Worm (Caenorhabditis elegans): ENCODE measurements around the gene srd-58.

srd-58 gene

DNA sequence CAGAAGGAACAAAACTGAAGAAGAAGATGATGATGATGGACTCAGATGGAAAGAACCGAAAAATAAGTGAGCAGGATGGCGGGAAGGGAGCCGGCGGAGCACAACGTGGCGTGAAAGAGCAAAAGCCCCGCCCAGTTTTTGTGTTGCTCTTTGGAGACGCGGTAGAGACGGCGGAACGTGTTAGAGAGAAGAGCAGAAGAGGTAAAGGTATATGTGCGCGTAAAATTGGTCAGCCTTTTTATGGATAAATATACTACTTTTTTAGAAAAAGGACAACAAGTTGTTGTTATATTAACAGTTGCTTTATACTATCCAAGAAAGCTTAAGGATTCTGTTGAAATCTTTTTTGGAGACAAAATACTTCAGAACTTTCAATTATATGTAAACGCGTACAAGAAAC is 12.2 kb upstream of the srd-58 start, which contains the start of gene E04F6.10:
TSS of gene E04F6.10 (minus strand) at position 101 of the 400 bp plus-strand sequence.
- TF ChIP-seq rpc-1 (optimal IDR thresholded peaks at IDR 0.05) (no peak), rpc-1 (tag; optimal IDR thresholded peaks at IDR 0.05) (no peak), snpc-1.1 (tag; optimal IDR thresholded peaks at IDR 0.05; ENCODE audit: insufficient read depth) (no peak), ztf-22 (GFP tag; optimal IDR thresholded peaks at IDR 0.05) (no peak), B0261.1 (tag; optimal IDR thresholded peaks at IDR 0.05) (no peak)

DNA sequence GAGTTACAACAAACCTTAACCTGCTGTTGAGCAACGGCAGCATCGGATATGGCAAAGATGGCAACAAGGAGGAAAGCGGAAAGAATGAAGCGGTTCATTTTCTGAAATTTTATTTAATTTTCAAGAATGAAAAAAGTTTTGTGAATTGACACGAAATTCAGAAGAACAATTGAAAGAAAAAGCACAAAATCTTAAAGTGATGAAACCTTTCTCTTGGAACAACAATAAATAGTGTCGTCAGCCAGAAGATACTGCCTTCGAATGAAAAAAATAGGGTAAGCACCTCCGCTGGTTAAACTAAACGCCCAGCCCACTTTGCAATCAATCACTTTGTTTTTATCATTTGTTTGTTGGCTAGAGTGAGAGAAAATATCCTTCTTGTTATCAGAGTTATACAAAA is 7.2 kb upstream of the srd-58 start, which contains the start of gene E04F6.9:
TSS of gene E04F6.9 (minus strand) at position 101 of the 400 bp plus-strand sequence.
- TF ChIP-seq F52B5.7 (tag; optimal IDR thresholded peaks at IDR 0.05) (no peak), F55B11.4 (tag; optimal IDR thresholded peaks at IDR 0.05; ENCODE audit: borderline replicate concordance, insufficient read depth) (no peak), let-526 (GFP tag; IDR thresholded peaks at IDR 0.05) (no peak), madf-8 (GFP tag; conservative IDR thresholded peaks at IDR 0.05) (no peak), him-1 (tag; optimal IDR thresholded peaks at IDR 0.05) (no peak), B0261.1 (tag; optimal IDR thresholded peaks at IDR 0.05) (no peak), attf-6 (GFP tag; IDR thresholded peaks at IDR 0.05) (no peak), ztf-22 (GFP tag; optimal IDR thresholded peaks at IDR 0.05) (no peak), ceh-91 (GFP tag; IDR thresholded peaks at IDR 0.05) (no peak), rcor-1 (GFP tag; IDR thresholded peaks at IDR 0.05) (no peak), bed-1 (GFP tag; IDR thresholded peaks at IDR 0.05) (no peak), lin-35 (GFP tag; optimal IDR thresholded peaks at IDR 0.05) (no peak), aptf-2 (GFP tag; conservative IDR thresholded peaks at IDR 0.05) (no peak), nfyb-1 (GFP tag; IDR thresholded peaks at IDR 0.05) (no peak), zim-3 (tag; optimal IDR thresholded peaks at IDR 0.05) (no peak)

DNA sequence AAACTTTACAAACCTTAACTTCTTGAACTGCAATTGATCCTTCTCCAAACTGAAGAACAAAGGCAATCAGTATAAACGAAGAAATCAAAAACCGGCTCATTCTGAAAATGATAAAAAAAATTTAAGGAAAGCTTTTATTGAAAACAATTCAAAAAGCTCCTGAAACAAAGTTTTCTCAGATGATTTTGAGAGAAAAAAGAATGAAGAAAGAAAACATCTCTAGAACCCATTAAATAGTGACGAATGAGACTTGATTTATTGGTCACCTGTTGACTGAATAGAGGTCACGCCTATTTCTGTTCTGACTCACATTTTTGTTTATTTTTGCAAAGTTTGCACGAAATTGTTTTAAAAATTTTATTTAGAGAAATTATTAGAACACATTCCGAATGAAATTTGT is 6.4 kb upstream of the srd-58 start, which contains the start of gene E04F6.8:
TSS of gene E04F6.8 (minus strand) at position 101 of the 400 bp plus-strand sequence.
- no peak for TF ChIP-seq efl-1 (GFP tag; optimal IDR thresholded peaks at IDR 0.05)
- no peak for TF ChIP-seq ama-1 (optimal IDR thresholded peaks at IDR 0.05)
- TF ChIP-seq ama-1 (GFP tag; optimal IDR thresholded peaks at IDR 0.05), result no peak

DNA sequence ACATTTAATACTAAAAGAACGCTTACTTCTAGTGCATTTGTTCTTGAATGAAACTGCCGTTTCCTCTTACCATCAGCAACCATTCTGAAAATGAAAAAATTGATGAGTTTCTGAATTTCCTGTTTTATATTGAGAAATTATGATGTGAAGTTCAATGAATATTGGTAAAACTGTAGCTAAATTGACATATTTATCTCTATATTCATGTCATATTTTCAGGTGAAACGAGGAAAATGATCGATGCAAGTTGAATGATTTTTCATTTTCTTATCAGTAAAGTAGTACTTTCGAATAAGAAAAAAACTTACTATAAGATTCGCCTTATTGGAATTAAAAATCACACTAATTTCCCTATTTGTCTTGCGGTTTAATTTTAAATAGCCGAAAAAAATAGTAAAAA is 5.3 kb upstream of the srd-58 start, which contains the start of gene E04F6.15:
TSS of gene E04F6.15 (minus strand) at position 101 of the 400 bp plus-strand sequence.
- TF ChIP-seq mel-28 (tag; optimal IDR thresholded peaks at IDR 0.05; ENCODE audit: borderline replicate concordance) (no peak), ztf-3 (GFP tag; optimal IDR thresholded peaks at IDR 0.05) (no peak), lin-54 (GFP tag; optimal IDR thresholded peaks at IDR 0.05) (no peak), bed-2 (GFP tag; IDR thresholded peaks at IDR 0.05) (no peak), attf-6 (GFP tag; IDR thresholded peaks at IDR 0.05) (no peak), repo-1 (tag; optimal IDR thresholded peaks at IDR 0.05) (no peak), F33H1.4 (GFP tag; IDR thresholded peaks at IDR 0.05) (no peak), ceh-58 (GFP tag; IDR thresholded peaks at IDR 0.05) (no peak), ztf-22 (GFP tag; optimal IDR thresholded peaks at IDR 0.05) (no peak), F57A8.1 (GFP tag; optimal IDR thresholded peaks at IDR 0.05) (no peak), hrde-1 (tag; optimal IDR thresholded peaks at IDR 0.05; ENCODE audit: borderline replicate concordance) (no peak), F10E7.11 (tag; optimal IDR thresholded peaks at IDR 0.05) (no peak), hsf-1 (GFP tag; IDR thresholded peaks at IDR 0.05) (no peak), C06A6.2 (GFP tag; conservative IDR thresholded peaks at IDR 0.05) (no peak), Y79H2A.3 (GFP tag; conservative IDR thresholded peaks at IDR 0.05) (no peak), Y56A3A.18 (GFP tag; IDR thresholded peaks at IDR 0.05) (no peak), fkh-3 (tag; optimal IDR thresholded peaks at IDR 0.05) (no peak), ZK185.1 (tag; optimal IDR thresholded peaks at IDR 0.05; ENCODE audit: poor library complexity, severe bottlenecking) (no peak), hlh-26 (GFP tag; conservative IDR thresholded peaks at IDR 0.05) (no peak), let-607 (tag; optimal IDR thresholded peaks at IDR 0.05) (no peak)
